Worm (Caenorhabditis elegans) whole organism, L2 larva: ENCODE data around the gene Y45G5AM.5.

ENCODE experiments used
- R02D3.7 ChIP-seq: fragments of 150-350 bp; optimal IDR thresholded peaks from 2 replicates; lab custom pipeline; 2014; ENCODE audit warnings: missing biosample characterization, missing genetic modification characterization
- Y55F3AM.14 ChIP-seq: fragments of 200-800 bp; sonication (Bioruptor generic); optimal IDR thresholded peaks from 2 replicates; lab custom pipeline; 2018; ENCODE audit warnings: mild to moderate bottlenecking, missing genetic modification characterization, missing compliant biosample characterization
- egl-27 ChIP-seq: sonication (generic microtip); optimal IDR thresholded peaks from 3 replicates; lab custom pipeline; 2017; ENCODE audit warnings: missing biosample characterization, missing genetic modification reagents, missing genetic modification characterization
- gmeb-1 ChIP-seq: fragments of 150-350 bp; optimal IDR thresholded peaks from 2 replicates; lab custom pipeline; 2014; ENCODE audit warnings: missing biosample characterization, missing genetic modification characterization
- mbf-1 ChIP-seq: sonication (generic microtip); optimal IDR thresholded peaks from 2 replicates; lab custom pipeline; 2017; ENCODE audit warnings: missing biosample characterization, missing genetic modification characterization
- nhr-12 ChIP-seq: fragments of 150-350 bp; optimal IDR thresholded peaks from 2 replicates; lab custom pipeline; 2014; ENCODE audit warnings: missing biosample characterization, missing genetic modification characterization
- nhr-129 ChIP-seq: fragments of 150-350 bp; optimal IDR thresholded peaks from 2 replicates; lab custom pipeline; 2014; ENCODE audit warnings: missing biosample characterization, missing genetic modification characterization
- nhr-21 ChIP-seq: fragments of 150-350 bp; optimal IDR thresholded peaks from 2 replicates; lab custom pipeline; 2014; ENCODE audit warnings: missing biosample characterization, missing genetic modification characterization
- nhr-23 ChIP-seq: fragments of 150-350 bp; optimal IDR thresholded peaks from 2 replicates; lab custom pipeline; 2014; ENCODE audit warnings: missing biosample characterization, missing genetic modification reagents, missing genetic modification characterization
- nhr-237 ChIP-seq: fragments of 150-350 bp; optimal IDR thresholded peaks from 2 replicates; lab custom pipeline; 2014; ENCODE audit warnings: missing biosample characterization, missing genetic modification characterization
- nhr-77 ChIP-seq: fragments of 150-350 bp; optimal IDR thresholded peaks from 2 replicates; lab custom pipeline; 2014; ENCODE audit warnings: missing biosample characterization, missing genetic modification characterization
- peb-1 ChIP-seq: fragments of 150-350 bp; optimal IDR thresholded peaks from 2 replicates; lab custom pipeline; 2014; ENCODE audit warnings: missing biosample characterization, missing genetic modification characterization
- sem-4 ChIP-seq: fragments of 150-350 bp; optimal IDR thresholded peaks from 2 replicates; lab custom pipeline; 2014; ENCODE audit warnings: missing biosample characterization, missing genetic modification reagents, missing genetic modification characterization
- skn-1 ChIP-seq: sonication (generic microtip); optimal IDR thresholded peaks from 2 replicates; lab custom pipeline; 2017; ENCODE audit warnings: missing biosample characterization, missing genetic modification characterization
- sma-9 ChIP-seq, 2 experiments: fragments of 150-350 bp in 1 of 2; sonication (generic microtip) in 1 of 2; optimal IDR thresholded peaks; 2 replicates each; lab custom pipeline; 2014 to 2016; ENCODE audit warnings: missing genetic modification characterization in 2 of 2, mild to moderate bottlenecking in 1 of 2, missing biosample characterization in 1 of 2, missing compliant biosample characterization in 1 of 2, missing genetic modification reagents in 1 of 2, moderate library complexity in 1 of 2
- snpc-4 ChIP-seq: fragments of 150-350 bp; optimal IDR thresholded peaks from 2 replicates; lab custom pipeline; 2014; ENCODE audit warnings: missing biosample characterization, missing genetic modification characterization
- zag-1 ChIP-seq: fragments of 150-350 bp; optimal IDR thresholded peaks from 2 replicates; lab custom pipeline; 2014; ENCODE audit warnings: missing biosample characterization, missing genetic modification characterization

The Y45G5AM.5 gene

DNA sequence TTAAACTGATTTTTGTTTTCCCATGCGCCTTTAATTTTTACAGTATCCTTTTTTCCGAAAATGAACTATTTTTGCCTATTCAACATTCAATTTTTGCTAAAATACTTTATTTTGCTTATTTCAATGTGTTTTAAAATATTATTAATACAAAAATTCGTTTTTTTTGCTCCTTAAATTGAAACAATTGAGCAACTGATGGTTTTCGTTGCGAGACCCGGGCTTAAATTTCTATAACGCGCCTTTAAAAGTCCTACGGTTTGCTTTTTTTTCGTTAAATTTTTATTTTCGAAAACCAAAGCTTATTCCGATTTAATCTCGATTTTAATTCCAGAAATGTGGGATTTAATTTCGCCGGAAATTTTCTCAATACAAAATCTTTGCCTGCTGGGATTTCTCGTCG lies 35.1 kb downstream of the Y45G5AM.5 start, which contains the start of gene algn-5:
TSS of gene algn-5 (plus strand) at position 295 of the 400 bp plus-strand sequence.
- no peak for TF ChIP-seq nhr-23 (tag; lab: Kevin White, UChicago)
- no peak for TF ChIP-seq nhr-237 (tag; lab: Kevin White, UChicago)
- TF ChIP-seq nhr-21, result no peak
- no peak for TF ChIP-seq nhr-12
- no peak for TF ChIP-seq peb-1 (tag; lab: Kevin White, UChicago)
- no peak for TF ChIP-seq mbf-1
- no peak for TF ChIP-seq gmeb-1
- no peak for TF ChIP-seq sma-9 (GFP tag; optimal IDR thresholded peaks at IDR 0.05; lab: Kevin White, UChicago)
- TF ChIP-seq sma-9 (tag; optimal IDR thresholded peaks at IDR 0.05; lab: Kevin White, UChicago), result no peak
- no peak for TF ChIP-seq egl-27 (tag; lab: Kevin White, UChicago)
- TF ChIP-seq sem-4, result no peak
- TF ChIP-seq snpc-4, result no peak
- no peak for TF ChIP-seq zag-1 (tag; lab: Kevin White, UChicago)
- TF ChIP-seq nhr-77 (tag; lab: Kevin White, UChicago), result no peak

DNA sequence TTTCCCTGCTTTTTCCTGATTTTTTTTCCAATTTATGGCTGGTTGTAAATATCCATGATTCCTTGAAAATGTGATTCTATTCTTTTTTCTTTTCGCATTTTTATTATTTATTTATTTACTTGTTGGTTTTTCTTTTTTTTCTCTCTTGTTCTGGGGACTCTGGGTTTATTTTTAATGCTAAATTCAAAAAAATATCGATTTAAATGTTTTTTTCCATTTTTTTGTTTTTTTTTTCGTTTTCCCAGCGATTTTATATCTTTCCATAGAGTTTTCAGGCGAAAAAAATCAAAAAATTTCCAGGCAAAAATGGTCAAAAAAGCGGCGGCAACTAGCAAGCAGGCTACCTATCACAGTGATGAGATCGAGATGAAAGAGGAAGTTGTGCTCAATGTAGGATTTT lies 39.0 kb downstream of the Y45G5AM.5 start, which contains the start of gene rpac-40:
TSS of gene rpac-40 (plus strand) at position 301 of the 400 bp plus-strand sequence.
- TF ChIP-seq nhr-129 (tag; lab: Kevin White, UChicago), result no peak

DNA sequence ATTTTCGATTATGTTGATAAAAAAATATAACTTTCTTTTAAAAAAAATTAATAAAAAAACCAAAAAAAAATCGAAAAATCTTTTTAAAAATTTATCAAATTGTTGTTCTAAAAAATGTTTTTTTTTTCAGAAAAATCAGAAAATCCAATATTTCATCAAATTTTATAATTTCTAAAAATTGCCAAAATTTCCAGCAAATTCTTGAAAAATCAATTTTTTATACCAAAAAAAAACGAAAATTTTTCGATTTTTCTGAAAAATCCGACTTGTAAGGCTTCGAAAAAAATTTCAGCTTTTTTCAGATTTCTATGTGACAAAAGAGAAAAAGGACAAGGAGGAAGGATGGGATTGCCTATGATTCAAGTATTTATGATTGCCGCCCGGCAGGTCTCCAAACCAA lies 44.2 kb downstream of the Y45G5AM.5 start, which contains the start of gene H43I07.1:
TSS of gene H43I07.1 (plus strand) at position 301 of the 400 bp plus-strand sequence.
- no peak for TF ChIP-seq Y55F3AM.14
- TF ChIP-seq peb-1 (tag; lab: Kevin White, UChicago), result no peak
- TF ChIP-seq R02D3.7 (tag; lab: Kevin White, UChicago), result no peak
- TF ChIP-seq skn-1 (tag; lab: Kevin White, UChicago), result no peak
